Worm (Caenorhabditis elegans) whole organism, early embryonic: ENCODE data around the gene clec-203.

ENCODE experiments used
- B0310.2 ChIP-seq: sonication (generic microtip); optimal IDR thresholded peaks from 2 replicates; lab custom pipeline; 2016; ENCODE audit warnings: mild to moderate bottlenecking, missing genetic modification characterization, missing compliant biosample characterization
- F13C5.2 ChIP-seq: sonication (generic microtip); optimal IDR thresholded peaks from 2 replicates; lab custom pipeline; 2017; ENCODE audit warnings: mild to moderate bottlenecking, missing genetic modification characterization, inconsistent platforms, missing compliant biosample characterization
- aly-1 ChIP-seq: sonication (generic microtip); optimal IDR thresholded peaks from 2 replicates; lab custom pipeline; 2016; ENCODE audit warnings: missing genetic modification characterization, missing compliant biosample characterization
- ama-1 ChIP-seq: fragments of 150-350 bp; optimal IDR thresholded peaks from 2 replicates; lab custom pipeline; 2014
- ceh-36 ChIP-seq: sonication (generic microtip); optimal IDR thresholded peaks from 2 replicates; lab custom pipeline; 2016; ENCODE audit warnings: missing genetic modification characterization, inconsistent platforms, missing compliant biosample characterization
- ets-7 ChIP-seq: sonication (generic microtip); optimal IDR thresholded peaks from 2 replicates; lab custom pipeline; 2016; ENCODE audit warnings: missing genotype, missing genetic modification characterization, missing compliant biosample characterization
- hmbx-1 ChIP-seq: sonication (generic microtip); optimal IDR thresholded peaks from 2 replicates; lab custom pipeline; 2016; ENCODE audit warnings: mild to moderate bottlenecking, missing genetic modification characterization, missing compliant biosample characterization
- hnd-1 ChIP-seq: sonication (generic microtip); optimal IDR thresholded peaks from 2 replicates; lab custom pipeline; 2016; ENCODE audit warnings: missing genetic modification characterization, missing compliant biosample characterization
- pes-1 ChIP-seq: fragments of 200-800 bp; sonication (Bioruptor generic); IDR thresholded peaks from 2 replicates; pipeline ENCODE4 v1.3.6; 2022; ENCODE audit warnings: missing genetic modification reagents, missing genetic modification characterization, missing compliant biosample characterization
- scrt-1 ChIP-seq: fragments of 200-800 bp; sonication (Bioruptor generic); IDR thresholded peaks from 2 replicates; pipeline ENCODE4 v1.3.6; 2022; ENCODE audit warnings: missing genetic modification characterization, missing compliant biosample characterization
- sea-1 ChIP-seq: fragments of 200-800 bp; sonication (Bioruptor generic); conservative IDR thresholded peaks from 2 replicates; pipeline ENCODE4 v1.3.6; 2022; ENCODE audit warnings: missing genetic modification characterization, missing compliant biosample characterization
- tbx-11 ChIP-seq: fragments of 200-800 bp; sonication (Bioruptor generic); IDR thresholded peaks from 2 replicates; pipeline ENCODE4 v1.3.6; 2022; ENCODE audit warnings: missing genetic modification characterization, missing compliant biosample characterization
- tra-4 ChIP-seq: sonication (generic microtip); optimal IDR thresholded peaks from 2 replicates; lab custom pipeline; 2017; ENCODE audit warnings: missing genetic modification characterization, missing compliant biosample characterization

- no peak for TF ChIP-seq ama-1 (lab: Kevin White, UChicago)
- TF ChIP-seq scrt-1 (GFP tag; lab: Robert Waterston, UW): no peak
- no peak for TF ChIP-seq ceh-36 (tag; lab: Kevin White, UChicago)
- TF ChIP-seq pes-1 (GFP tag; lab: Robert Waterston, UW): no peak
- TF ChIP-seq tra-4: no peak
- TF ChIP-seq tbx-11 (GFP tag; lab: Robert Waterston, UW): no peak
- no peak for TF ChIP-seq hmbx-1 (tag; lab: Kevin White, UChicago)
- no peak for TF ChIP-seq hnd-1 (tag; lab: Kevin White, UChicago)
- TF ChIP-seq F13C5.2 (tag; lab: Kevin White, UChicago): no peak
- no peak for TF ChIP-seq sea-1
- TF ChIP-seq aly-1 (tag; lab: Kevin White, UChicago): no peak
- no peak for TF ChIP-seq B0310.2 (tag; lab: Kevin White, UChicago)
- TF ChIP-seq ets-7 (tag; lab: Kevin White, UChicago): no peak
Measured at ce11 chrV:1102569-1102968, 14.5 kb downstream of the clec-203 start.
